Worm (Caenorhabditis elegans) whole organism, L2 larva: ENCODE results near the gene F48B9.3.

Source experiments
- C34F6.9 ChIP-seq: fragments of 150-350 bp; optimal IDR thresholded peaks from 2 replicates; lab custom pipeline; 2014; ENCODE audit warnings: missing biosample characterization, missing genetic modification characterization
- F13H6.1 ChIP-seq: sonication (generic microtip); optimal IDR thresholded peaks from 2 replicates; lab custom pipeline; 2016; ENCODE audit warnings: missing genetic modification characterization, missing compliant biosample characterization
- ZK546.5 ChIP-seq: sonication (generic microtip); optimal IDR thresholded peaks from 2 replicates; lab custom pipeline; 2017; ENCODE audit warnings: missing biosample characterization, missing genetic modification characterization
- alr-1 ChIP-seq: fragments of 150-350 bp; optimal IDR thresholded peaks from 2 replicates; lab custom pipeline; 2014; ENCODE audit warnings: missing biosample characterization, missing genetic modification characterization
- blmp-1 ChIP-seq: sonication (generic microtip); optimal IDR thresholded peaks from 2 replicates; lab custom pipeline; 2017; ENCODE audit warnings: missing genetic modification characterization, mild to moderate bottlenecking, missing compliant biosample characterization, antibody characterized with exemption, moderate library complexity; ENCODE audit not compliant: insufficient read depth
- ceh-16 ChIP-seq: fragments of 150-350 bp; optimal IDR thresholded peaks from 2 replicates; lab custom pipeline; 2014; ENCODE audit warnings: missing biosample characterization, missing genetic modification characterization
- ceh-82 ChIP-seq: fragments of 150-350 bp; optimal IDR thresholded peaks from 2 replicates; lab custom pipeline; 2014; ENCODE audit warnings: missing biosample characterization, missing genetic modification characterization
- crh-2 ChIP-seq: sonication (generic microtip); optimal IDR thresholded peaks from 2 replicates; lab custom pipeline; 2017; ENCODE audit warnings: missing biosample characterization, missing genetic modification characterization
- egl-27 ChIP-seq: sonication (generic microtip); optimal IDR thresholded peaks from 3 replicates; lab custom pipeline; 2017; ENCODE audit warnings: missing biosample characterization, missing genetic modification reagents, missing genetic modification characterization
- fos-1 ChIP-seq: fragments of 150-350 bp; optimal IDR thresholded peaks from 2 replicates; lab custom pipeline; 2014; ENCODE audit warnings: missing biosample characterization, missing genetic modification characterization
- gmeb-1 ChIP-seq: fragments of 150-350 bp; optimal IDR thresholded peaks from 2 replicates; lab custom pipeline; 2014; ENCODE audit warnings: missing biosample characterization, missing genetic modification characterization
- lin-11 ChIP-seq: fragments of 150-350 bp; sonication (generic microtip); optimal IDR thresholded peaks from 2 replicates; lab custom pipeline; 2014; ENCODE audit warnings: missing biosample characterization, missing genetic modification characterization, inconsistent platforms, mixed read lengths
- lin-13 ChIP-seq: fragments of 150-350 bp; optimal IDR thresholded peaks from 2 replicates; lab custom pipeline; 2014; ENCODE audit warnings: missing biosample characterization, missing genetic modification reagents, missing genetic modification characterization
- lin-39 ChIP-seq: fragments of 150-350 bp; optimal IDR thresholded peaks from 2 replicates; lab custom pipeline; 2014; ENCODE audit warnings: missing biosample characterization, missing genetic modification reagents, missing genetic modification characterization
- lsy-2 ChIP-seq, 2 experiments: fragments of 150-350 bp in 1 of 2; sonication (generic microtip) in 1 of 2; optimal IDR thresholded peaks; 2 replicates each; lab custom pipeline; 2014 to 2017; ENCODE audit warnings: missing biosample characterization in 2 of 2, missing genetic modification characterization in 2 of 2
- mbf-1 ChIP-seq: sonication (generic microtip); optimal IDR thresholded peaks from 2 replicates; lab custom pipeline; 2017; ENCODE audit warnings: missing biosample characterization, missing genetic modification characterization
- mdl-1 ChIP-seq, 2 experiments: fragments of 150-350 bp in 1 of 2; sonication (generic microtip) in 1 of 2; optimal IDR thresholded peaks; 2 replicates each; lab custom pipeline; 2017; ENCODE audit warnings: missing biosample characterization in 2 of 2, missing genetic modification characterization in 2 of 2
- nhr-10 ChIP-seq: sonication (generic microtip); optimal IDR thresholded peaks from 2 replicates; lab custom pipeline; 2017; ENCODE audit warnings: missing biosample characterization, missing genetic modification characterization
- nhr-11 ChIP-seq: fragments of 150-350 bp; optimal IDR thresholded peaks from 2 replicates; lab custom pipeline; 2014; ENCODE audit warnings: missing biosample characterization, missing genetic modification characterization
- nhr-129 ChIP-seq: fragments of 150-350 bp; optimal IDR thresholded peaks from 2 replicates; lab custom pipeline; 2014; ENCODE audit warnings: missing biosample characterization, missing genetic modification characterization
- nhr-21 ChIP-seq: fragments of 150-350 bp; optimal IDR thresholded peaks from 2 replicates; lab custom pipeline; 2014; ENCODE audit warnings: missing biosample characterization, missing genetic modification characterization
- nhr-23 ChIP-seq: fragments of 150-350 bp; optimal IDR thresholded peaks from 2 replicates; lab custom pipeline; 2014; ENCODE audit warnings: missing biosample characterization, missing genetic modification reagents, missing genetic modification characterization
- nhr-25 ChIP-seq: fragments of 150-350 bp; sonication (generic microtip); optimal IDR thresholded peaks from 3 replicates; lab custom pipeline; 2014; ENCODE audit warnings: missing biosample characterization, missing genetic modification characterization
- nhr-6 ChIP-seq: fragments of 150-350 bp; optimal IDR thresholded peaks from 2 replicates; lab custom pipeline; 2014; ENCODE audit warnings: missing biosample characterization, missing genetic modification characterization
- peb-1 ChIP-seq: fragments of 150-350 bp; optimal IDR thresholded peaks from 2 replicates; lab custom pipeline; 2014; ENCODE audit warnings: missing biosample characterization, missing genetic modification characterization
- skn-1 ChIP-seq: sonication (generic microtip); optimal IDR thresholded peaks from 2 replicates; lab custom pipeline; 2017; ENCODE audit warnings: missing biosample characterization, missing genetic modification characterization
- sma-3 ChIP-seq: sonication (generic microtip); optimal IDR thresholded peaks from 2 replicates; lab custom pipeline; 2016; ENCODE audit warnings: missing genetic modification reagents, missing genetic modification characterization, missing compliant biosample characterization
- sma-9 ChIP-seq, 2 experiments: fragments of 150-350 bp in 1 of 2; sonication (generic microtip) in 1 of 2; optimal IDR thresholded peaks; 2 replicates each; lab custom pipeline; 2014 to 2016; ENCODE audit warnings: missing genetic modification characterization in 2 of 2, mild to moderate bottlenecking in 1 of 2, missing biosample characterization in 1 of 2, missing compliant biosample characterization in 1 of 2, missing genetic modification reagents in 1 of 2, moderate library complexity in 1 of 2
- snpc-4 ChIP-seq: fragments of 150-350 bp; optimal IDR thresholded peaks from 2 replicates; lab custom pipeline; 2014; ENCODE audit warnings: missing biosample characterization, missing genetic modification characterization
- unc-55 ChIP-seq: fragments of 150-350 bp; sonication (generic microtip); optimal IDR thresholded peaks from 3 replicates; lab custom pipeline; 2014; ENCODE audit warnings: missing biosample characterization, missing genetic modification reagents, missing genetic modification characterization
- ztf-4 ChIP-seq: fragments of 150-350 bp; optimal IDR thresholded peaks from 2 replicates; lab custom pipeline; 2014; ENCODE audit warnings: missing biosample characterization, missing genetic modification characterization

F48B9.3 gene

DNA sequence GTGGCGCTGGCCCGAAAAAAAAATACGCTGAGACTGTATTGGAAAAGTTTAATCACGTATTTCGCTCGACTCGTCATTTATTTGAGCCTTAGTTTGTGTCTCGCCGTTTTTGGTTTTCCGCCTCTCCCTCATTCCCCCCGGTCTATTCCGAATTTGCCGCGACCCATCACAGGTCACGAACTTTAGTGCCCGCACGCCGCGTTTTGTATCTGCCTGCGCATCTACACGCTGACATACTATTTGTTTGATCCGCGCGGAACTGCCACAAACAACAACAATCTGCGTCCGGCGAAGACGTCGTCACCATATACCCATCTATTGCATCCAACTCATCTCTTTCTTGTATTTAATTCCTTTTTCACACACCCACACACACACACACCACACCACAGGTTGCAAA is 45.3 kb downstream of the F48B9.3 start:
- TF ChIP-seq ZK546.5: no peak
- peak; percentile 100 for TF ChIP-seq peb-1

DNA sequence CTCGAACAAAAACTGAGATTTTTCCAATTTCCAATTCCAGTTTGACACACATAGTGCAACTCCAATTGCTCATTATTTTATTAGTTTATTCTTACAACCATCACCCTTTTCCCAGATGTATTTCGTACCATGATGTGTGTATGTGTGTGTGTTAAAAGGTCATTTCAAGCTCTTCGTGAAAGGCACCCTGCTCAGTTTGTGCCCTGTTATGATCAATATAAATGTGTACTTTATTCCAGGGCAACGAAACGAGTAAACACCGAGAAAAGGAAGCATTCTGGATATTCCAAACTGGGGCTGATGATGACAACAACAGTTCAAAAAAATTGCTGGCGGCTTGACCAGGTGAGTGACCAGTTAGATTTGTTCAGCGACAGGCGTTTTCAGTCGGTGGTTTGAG is 45.9 kb downstream of the F48B9.3 start, which contains the start of gene peb-1:
TSS of gene peb-1 (plus strand) at position 301 of the 400 bp plus-strand sequence.
- TF ChIP-seq mbf-1 (tag; lab: Kevin White, UChicago): no peak
- TF ChIP-seq alr-1: no peak
- TF ChIP-seq crh-2 (tag; lab: Kevin White, UChicago): no peak
- no peak for TF ChIP-seq nhr-25 (tag; lab: Kevin White, UChicago)
- TF ChIP-seq ceh-82 (tag; lab: Kevin White, UChicago): no peak

DNA sequence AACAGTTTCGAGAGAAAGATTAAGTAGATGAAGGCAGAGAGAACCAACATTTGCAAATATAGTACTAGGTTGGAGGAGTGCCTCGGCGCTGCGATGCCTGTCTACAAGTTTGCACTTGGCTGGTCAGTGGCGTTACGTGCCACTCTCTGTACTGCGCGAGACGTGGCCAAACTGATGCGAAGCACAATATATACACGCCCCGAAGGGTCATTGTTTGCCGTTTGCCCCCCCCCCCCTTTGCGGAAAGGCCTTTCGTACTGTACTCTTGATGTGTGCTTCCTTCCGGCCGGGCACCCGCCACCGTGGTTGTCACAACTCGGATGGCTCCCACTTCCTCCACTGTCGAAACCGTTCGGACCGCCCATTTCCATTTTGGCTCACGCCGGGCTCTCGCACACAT is 47.3 kb downstream of the F48B9.3 start:
- TF ChIP-seq F13H6.1 (tag; lab: Kevin White, UChicago) (no peak), nhr-23 (no peak), peb-1 (peak; percentile 99), lin-11 (tag; lab: Kevin White, UChicago) (no peak)

- TF ChIP-seq blmp-1 (tag; lab: Kevin White, UChicago): peak; percentile 55
- no peak for TF ChIP-seq nhr-11 (tag; lab: Kevin White, UChicago)
- TF ChIP-seq mbf-1 (tag; lab: Kevin White, UChicago): no peak
Observed at ce11 chrX:2212712-2213111, 47.9 kb downstream of the F48B9.3 start.

DNA sequence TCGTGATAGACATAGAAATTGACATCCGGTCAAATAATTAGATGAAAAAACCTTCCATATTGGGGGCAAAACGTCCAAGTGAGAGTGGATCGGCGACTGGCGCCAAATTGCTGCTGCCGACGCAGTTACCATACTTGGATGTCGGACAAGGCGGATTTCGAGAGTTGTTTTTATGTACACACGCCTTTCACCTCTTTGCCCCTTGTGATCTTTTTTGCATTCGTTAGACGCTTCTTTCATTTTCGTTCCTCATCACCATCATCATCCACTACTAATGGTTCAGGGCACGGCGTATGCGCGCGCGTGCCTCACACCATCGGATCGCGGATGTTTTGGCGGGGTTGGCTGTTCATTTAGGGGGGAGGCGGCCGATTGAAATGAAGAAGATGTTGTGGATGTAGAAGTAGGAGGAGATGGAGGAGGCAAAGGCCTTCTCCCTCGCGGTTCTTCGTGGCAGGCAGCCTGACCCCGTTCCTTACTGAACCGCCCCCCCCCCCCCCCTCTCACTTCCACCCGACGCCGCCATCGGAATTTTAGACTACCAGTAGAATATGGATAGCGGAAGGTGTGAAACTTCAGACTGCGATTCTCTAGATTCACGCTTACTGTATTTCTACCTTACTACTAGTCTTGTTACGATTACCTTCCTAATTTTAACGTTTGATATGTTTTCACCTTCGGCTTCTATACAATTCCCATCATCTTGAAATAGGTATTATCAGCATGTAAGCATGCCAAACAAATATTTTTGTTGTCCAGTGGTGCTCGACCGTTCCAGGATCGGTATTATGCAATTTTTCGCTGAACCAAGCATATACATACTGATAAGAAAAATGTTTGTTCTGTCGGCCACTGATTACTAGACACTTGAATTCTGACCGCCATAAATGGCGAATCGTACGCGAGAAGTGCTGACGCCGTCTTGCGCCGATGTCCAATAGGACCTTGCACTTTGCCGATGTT is 48.8 kb downstream of the F48B9.3 start:
- no peak for TF ChIP-seq alr-1
- TF ChIP-seq nhr-6 (tag; lab: Kevin White, UChicago): no peak
- no peak for TF ChIP-seq lin-11 (tag; lab: Kevin White, UChicago)
- no peak for TF ChIP-seq lsy-2 (tag; optimal IDR thresholded peaks at IDR 0.05; lab: Kevin White, UChicago)
- no peak for TF ChIP-seq ztf-4 (tag; lab: Kevin White, UChicago)
- TF ChIP-seq lin-39 (tag; lab: Kevin White, UChicago): no peak
- no peak for TF ChIP-seq crh-2 (tag; lab: Kevin White, UChicago)
- TF ChIP-seq ceh-16: no peak
- TF ChIP-seq unc-55 (GFP tag; lab: Kevin White, UChicago): no peak
- no peak for TF ChIP-seq skn-1 (tag; lab: Kevin White, UChicago)
- no peak for TF ChIP-seq nhr-10 (tag; lab: Kevin White, UChicago)

ce11 chrX:2214454-2214853 is 49.6 kb downstream of the F48B9.3 start:
- peak; percentile 92 for TF ChIP-seq peb-1
- TF ChIP-seq lsy-2 (tag; optimal IDR thresholded peaks at IDR 0.05; lab: Kevin White, UChicago): no peak
- TF ChIP-seq blmp-1 (tag; lab: Kevin White, UChicago): peak; percentile 8

DNA sequence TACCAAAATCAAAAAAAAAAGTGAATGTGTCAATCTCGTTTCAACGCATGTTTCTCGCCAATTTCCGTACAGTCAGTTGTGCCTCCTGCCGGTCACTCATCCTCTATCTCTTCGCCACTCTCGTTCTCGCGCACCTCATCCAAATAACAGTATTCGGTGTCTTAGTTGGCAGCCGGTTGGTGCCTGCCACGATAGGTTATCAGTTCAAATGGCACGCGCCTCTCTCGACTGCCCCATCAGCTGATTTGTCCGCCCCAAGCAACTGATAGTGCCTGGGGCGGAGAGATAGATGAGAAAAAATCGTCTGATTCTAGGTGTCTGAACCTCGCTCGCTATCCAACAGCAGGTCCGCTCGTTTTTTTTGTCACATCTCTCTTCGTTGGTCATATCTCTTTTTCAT is 50.3 kb downstream of the F48B9.3 start:
- TF ChIP-seq nhr-129 (tag; lab: Kevin White, UChicago) (peak; percentile 64), nhr-21 (tag; lab: Kevin White, UChicago) (peak; percentile 61), snpc-4 (tag; lab: Kevin White, UChicago) (no peak), mbf-1 (tag; lab: Kevin White, UChicago) (no peak), crh-2 (tag; lab: Kevin White, UChicago) (peak; percentile 0), mdl-1 (tag; optimal IDR thresholded peaks at IDR 0.05; lab: Kevin White, UChicago) (peak in 1 of 2 experiments; percentile 30), blmp-1 (tag; lab: Kevin White, UChicago) (peak; percentile 62), sma-3 (GFP tag; lab: Kevin White, UChicago) (peak; percentile 84), gmeb-1 (tag; lab: Kevin White, UChicago) (peak; percentile 45), F13H6.1 (tag; lab: Kevin White, UChicago) (peak; percentile 52), nhr-6 (tag; lab: Kevin White, UChicago) (no peak), sma-9 (GFP tag; optimal IDR thresholded peaks at IDR 0.05; lab: Kevin White, UChicago) (peak; percentile 78), sma-9 (tag; optimal IDR thresholded peaks at IDR 0.05; lab: Kevin White, UChicago) (no peak), lin-13 (GFP tag; lab: Kevin White, UChicago) (no peak), egl-27 (tag; lab: Kevin White, UChicago) (peak; percentile 65), unc-55 (GFP tag; lab: Kevin White, UChicago) (no peak), nhr-25 (tag; lab: Kevin White, UChicago) (peak; percentile 11), C34F6.9 (tag; lab: Kevin White, UChicago) (peak; percentile 5), peb-1 (peak; percentile 98), fos-1 (peak; percentile 47), lsy-2 (tag; optimal IDR thresholded peaks at IDR 0.05; lab: Kevin White, UChicago) (peak in 1 of 2 experiments; percentile 27)
